Comparison of ENCODE assay signal across 4 fruit fly cellular contexts in genomic region chr2L:14010410-14010809, dm6.
TF ChIP-seq lines count a peak whose summit lies in the region.

No protein-coding gene starts in this region.

- no peak for TF ChIP-seq CTCF in whole organism, embryonic (GFP tag; optimal IDR thresholded peaks at IDR 0.05; lab: Kevin White, UChicago)

TF ChIP-seq in whole organism, adult, 20 proteins besides CTCF, POLR2A, EP300 and RAD21:
- TF ChIP-seq ovo (GFP tag; optimal IDR thresholded peaks at IDR 0.05; lab: Kevin White, UChicago): no peak
- peak; percentile 84 for TF ChIP-seq kay (GFP tag; lab: Kevin White, UChicago; ENCODE audit: borderline replicate concordance)
- TF ChIP-seq CG12768 (GFP tag; optimal IDR thresholded peaks at IDR 0.05; lab: Kevin White, UChicago): peak; percentile 29
- no peak for TF ChIP-seq CG5204 (GFP tag; optimal IDR thresholded peaks at IDR 0.05; lab: Kevin White, UChicago)
- no peak for TF ChIP-seq CG33017 (tag; optimal IDR thresholded peaks at IDR 0.05; lab: Kevin White, UChicago)
- TF ChIP-seq CG14711 (tag; optimal IDR thresholded peaks at IDR 0.05; lab: Kevin White, UChicago): no peak
- TF ChIP-seq toe (GFP tag; optimal IDR thresholded peaks at IDR 0.05; lab: Kevin White, UChicago): no peak

TF ChIP-seq in whole organism, embryonic, 481 proteins besides CTCF, POLR2A, EP300 and RAD21:
- TF ChIP-seq CG16813 (GFP tag; IDR thresholded peaks at IDR 0.05; lab: Robert Waterston, UW; ENCODE audit: partially characterized antibody) (peak; percentile 32; the same call in 1 of the 3 replicates), Bdp1 (GFP tag; optimal IDR thresholded peaks at IDR 0.05; lab: Kevin White, UChicago) (peak; percentile 87), CG6654 (GFP tag; optimal IDR thresholded peaks at IDR 0.05; lab: Kevin White, UChicago) (no peak)

TF ChIP-seq in whole organism, prepupa, 60 proteins besides CTCF, POLR2A, EP300 and RAD21:
- TF ChIP-seq CG3032 (tag; optimal IDR thresholded peaks at IDR 0.05; lab: Kevin White, UChicago) (no peak), svp (GFP tag; lab: Kevin White, UChicago) (peak; percentile 70), CG9139 (GFP tag; optimal IDR thresholded peaks at IDR 0.05; lab: Kevin White, UChicago) (peak; percentile 7)

TF ChIP-seq in whole organism, wandering third instar larva, 38 proteins besides CTCF, POLR2A, EP300 and RAD21:
- no peak for TF ChIP-seq Jra (GFP tag; optimal IDR thresholded peaks at IDR 0.05; lab: Kevin White, UChicago)
- TF ChIP-seq Hr78 (GFP tag; optimal IDR thresholded peaks at IDR 0.05; lab: Kevin White, UChicago): no peak
- TF ChIP-seq psq (GFP tag; optimal IDR thresholded peaks at IDR 0.05; lab: Kevin White, UChicago): no peak
- peak; percentile 40 for TF ChIP-seq Hnf4 (GFP tag; optimal IDR thresholded peaks at IDR 0.05; lab: Kevin White, UChicago)
- TF ChIP-seq CrebA (GFP tag; optimal IDR thresholded peaks at IDR 0.05; lab: Kevin White, UChicago; ENCODE audit: borderline replicate concordance): peak; percentile 21
- TF ChIP-seq br (GFP tag; optimal IDR thresholded peaks at IDR 0.05; lab: Kevin White, UChicago): no peak
